Fruit fly (Drosophila melanogaster): ENCODE measurements around the gene CG34124.
A peak's percentile ranks its signal among the peaks of the same experiment; 100 is the strongest.

Gene CG34124

dm6 chr2L:4915715-4916153 is 42.5 kb upstream of the CG34124 start (continued):
- TF ChIP-seq lab (GFP tag; optimal IDR thresholded peaks at IDR 0.05) (peak; percentile 50), tgo (GFP tag; IDR thresholded peaks at IDR 0.05) (0 out of 3 replicates have a peak, but pooled peaks have one; percentile 31), unc-4 (GFP tag; IDR thresholded peaks at IDR 0.05; ENCODE audit: partially characterized antibody) (no peak), ara (GFP tag; IDR thresholded peaks at IDR 0.05) (no peak), CG14050 (GFP tag; IDR thresholded peaks at IDR 0.05) (no peak), CG4707 (GFP tag; optimal IDR thresholded peaks at IDR 0.05) (no peak), toy (GFP tag; IDR thresholded peaks at IDR 0.05) (no peak), CG14965 (GFP tag; optimal IDR thresholded peaks at IDR 0.05; ENCODE audit: borderline replicate concordance) (no peak), CG1529 (GFP tag; optimal IDR thresholded peaks at IDR 0.05) (peak; percentile 28), BtbVII (GFP tag; optimal IDR thresholded peaks at IDR 0.05) (peak; percentile 30), tap (tag; optimal IDR thresholded peaks at IDR 0.05) (no peak), Mes4 (GFP tag; optimal IDR thresholded peaks at IDR 0.05) (no peak), crol (GFP tag; IDR thresholded peaks at IDR 0.05) (peak; percentile 54), CG34422 (GFP tag; IDR thresholded peaks at IDR 0.05) (no peak), CG8290 (GFP tag; optimal IDR thresholded peaks at IDR 0.05) (no peak), CG8290 (tag; optimal IDR thresholded peaks at IDR 0.05) (no peak), CG31441 (GFP tag; IDR thresholded peaks at IDR 0.05) (peak; percentile 51), CG11456 (GFP tag; IDR thresholded peaks at IDR 0.05) (no peak), Fer1 (GFP tag; optimal IDR thresholded peaks at IDR 0.05) (no peak), Bgb (GFP tag; IDR thresholded peaks at IDR 0.05; ENCODE audit: partially characterized antibody) (no peak), slou (GFP tag; optimal IDR thresholded peaks at IDR 0.05) (no peak), nom (GFP tag; optimal IDR thresholded peaks at IDR 0.05) (no peak), CG34224 (GFP tag; IDR thresholded peaks at IDR 0.05; ENCODE audit: partially characterized antibody) (no peak), CG7928 (GFP tag; optimal IDR thresholded peaks at IDR 0.05) (no peak), Opbp (GFP tag; IDR thresholded peaks at IDR 0.05; ENCODE audit: partially characterized antibody) (no peak), vvl (GFP tag; IDR thresholded peaks at IDR 0.05) (0 out of 2 replicates have a peak, but pooled peaks have one; percentile 22), CG3726 (GFP tag; IDR thresholded peaks at IDR 0.05) (no peak), Elba2 (GFP tag; optimal IDR thresholded peaks at IDR 0.05) (no peak), scrt (GFP tag; optimal IDR thresholded peaks at IDR 0.05) (no peak), Usf (GFP tag; optimal IDR thresholded peaks at IDR 0.05) (no peak), CG34376 (GFP tag; optimal IDR thresholded peaks at IDR 0.05) (no peak), CG15269 (tag; optimal IDR thresholded peaks at IDR 0.05) (peak; percentile 7), CG1647 (GFP tag; optimal IDR thresholded peaks at IDR 0.05) (no peak), Sry-δ (GFP tag; optimal IDR thresholded peaks at IDR 0.05) (no peak), br (optimal IDR thresholded peaks at IDR 0.05) (no peak), gsb (GFP tag; IDR thresholded peaks at IDR 0.05) (no peak), CG8765 (GFP tag; IDR thresholded peaks at IDR 0.05) (no peak), Doc2 (GFP tag; IDR thresholded peaks at IDR 0.05) (no peak), oc (tag; optimal IDR thresholded peaks at IDR 0.05) (no peak), Sox102F (GFP tag; optimal IDR thresholded peaks at IDR 0.05) (peak; percentile 39), Dfd (GFP tag; optimal IDR thresholded peaks at IDR 0.05) (no peak), al (GFP tag; IDR thresholded peaks at IDR 0.05) (no peak), CG16813 (GFP tag; IDR thresholded peaks at IDR 0.05; ENCODE audit: partially characterized antibody) (no peak), Scr (GFP tag; IDR thresholded peaks at IDR 0.05; ENCODE audit: partially characterized antibody) (no peak), CG12744 (GFP tag; optimal IDR thresholded peaks at IDR 0.05) (no peak), yki (optimal IDR thresholded peaks at IDR 0.05) (no peak), CG7987 (GFP tag; optimal IDR thresholded peaks at IDR 0.05) (no peak), maf-S (GFP tag; optimal IDR thresholded peaks at IDR 0.05) (no peak), CG4820 (GFP tag; optimal IDR thresholded peaks at IDR 0.05) (peak; percentile 24), sim (GFP tag; IDR thresholded peaks at IDR 0.05) (no peak), fd96Cb (tag; optimal IDR thresholded peaks at IDR 0.05) (peak; percentile 50), her (GFP tag; optimal IDR thresholded peaks at IDR 0.05) (no peak)

All from whole organism, embryonic.